Fruit fly (Drosophila melanogaster) whole organism, embryonic: ENCODE results near the gene Mtl.

ENCODE experiments used
- CG10462 ChIP-seq: fragments of 200-800 bp; sonication (Bioruptor generic); optimal IDR thresholded peaks from 2 replicates; lab custom pipeline; 2016; ENCODE audit warnings: missing biosample characterization, missing genetic modification characterization
- CG10959 ChIP-seq: fragments of 200-800 bp; sonication (Bioruptor generic); IDR thresholded peaks from 2 replicates; pipeline ENCODE4 v1.3.6; 2022; ENCODE audit warnings: missing biosample characterization, missing genetic modification characterization
- CG1233 ChIP-seq: fragments of 200-800 bp; sonication (Bioruptor generic); optimal IDR thresholded peaks from 4 replicates; lab custom pipeline; 2018; ENCODE audit warnings: missing biosample characterization, mild to moderate bottlenecking, missing genetic modification characterization
- CG12769 ChIP-seq: fragments of 200-800 bp; sonication (Bioruptor generic); optimal IDR thresholded peaks from 2 replicates; lab custom pipeline; 2019; ENCODE audit warnings: missing biosample characterization, mild to moderate bottlenecking, missing genetic modification characterization, moderate library complexity
- CG15696 ChIP-seq: fragments of 200-800 bp; sonication (Bioruptor generic); optimal IDR thresholded peaks from 2 replicates; lab custom pipeline; 2019; ENCODE audit warnings: missing biosample characterization, mild to moderate bottlenecking, missing genetic modification characterization, moderate library complexity
- CG16863 ChIP-seq: fragments of 200-800 bp; sonication (Bioruptor generic); optimal IDR thresholded peaks from 3 replicates; lab custom pipeline; 2016; ENCODE audit warnings: missing biosample characterization, missing genetic modification characterization
- CG17612 ChIP-seq: fragments of 200-800 bp; sonication (Bioruptor generic); IDR thresholded peaks from 2 replicates; pipeline ENCODE4 v1.3.6; 2022; ENCODE audit warnings: missing biosample characterization, missing genetic modification characterization
- CG18262 ChIP-seq: fragments of 200-800 bp; optimal IDR thresholded peaks from 3 replicates; lab custom pipeline; 2019; ENCODE audit warnings: missing biosample characterization, mild to moderate bottlenecking, missing genetic modification characterization, moderate library complexity
- CG1832 ChIP-seq: fragments of 200-800 bp; sonication (Bioruptor generic); optimal IDR thresholded peaks from 2 replicates; lab custom pipeline; 2017; ENCODE audit warnings: missing biosample characterization, mild to moderate bottlenecking, missing genetic modification characterization, inconsistent platforms
- CG2875 ChIP-seq: fragments of 200-800 bp; sonication (Bioruptor generic); optimal IDR thresholded peaks from 2 replicates; lab custom pipeline; 2017; ENCODE audit warnings: missing biosample characterization, mild to moderate bottlenecking, missing genetic modification characterization, missing genetic modification reagents
- CG30431 ChIP-seq: fragments of 200-800 bp; sonication (Bioruptor generic); optimal IDR thresholded peaks from 2 replicates; lab custom pipeline; 2017; ENCODE audit warnings: missing biosample characterization, missing genetic modification characterization
- CG31365 ChIP-seq: fragments of 200-800 bp; sonication (Bioruptor generic); optimal IDR thresholded peaks from 2 replicates; lab custom pipeline; 2018; ENCODE audit warnings: missing biosample characterization, mild to moderate bottlenecking, missing genetic modification characterization
- CG3407 ChIP-seq: fragments of 200-800 bp; sonication (Bioruptor generic); optimal IDR thresholded peaks from 2 replicates; lab custom pipeline; 2018; ENCODE audit warnings: missing biosample characterization, mild to moderate bottlenecking, missing genetic modification characterization
- CG7786 ChIP-seq: fragments of 200-800 bp; sonication (Bioruptor generic); optimal IDR thresholded peaks from 2 replicates; lab custom pipeline; 2016; ENCODE audit warnings: missing biosample characterization, missing genetic modification characterization
- CG8359 ChIP-seq: fragments of 200-800 bp; sonication (Bioruptor generic); optimal IDR thresholded peaks from 2 replicates; lab custom pipeline; 2017; ENCODE audit warnings: missing biosample characterization, mild to moderate bottlenecking, missing genetic modification characterization, borderline replicate concordance
- CG8944 ChIP-seq: fragments of 200-800 bp; sonication (Bioruptor generic); optimal IDR thresholded peaks from 3 replicates; lab custom pipeline; 2016; ENCODE audit warnings: missing biosample characterization, missing genetic modification characterization
- CoRest ChIP-seq: fragments of 200-800 bp; sonication (Bioruptor generic); optimal IDR thresholded peaks from 3 replicates; lab custom pipeline; 2018; ENCODE audit warnings: missing biosample characterization, mild to moderate bottlenecking, missing genetic modification characterization, moderate library complexity
- Dad ChIP-seq: fragments of 200-800 bp; sonication (Bioruptor generic); optimal IDR thresholded peaks from 3 replicates; lab custom pipeline; 2016; ENCODE audit warnings: missing biosample characterization, missing genetic modification characterization
- Dref ChIP-seq: fragments of 200-800 bp; sonication (Bioruptor generic); IDR thresholded peaks from 2 replicates; pipeline ENCODE4 v1.3.6; 2022; ENCODE audit warnings: missing biosample characterization, missing genetic modification characterization
- Ets65A ChIP-seq: fragments of 200-800 bp; sonication (Bioruptor generic); peaks from one replicate; lab custom pipeline; 2016; ENCODE audit warnings: missing biosample characterization, missing genetic modification characterization
- H2.0 ChIP-seq: fragments of 200-800 bp; sonication (Bioruptor generic); IDR thresholded peaks from 2 replicates; pipeline ENCODE4 v1.3.6; 2022; ENCODE audit warnings: missing biosample characterization, missing genetic modification characterization
- HmgZ ChIP-seq: fragments of 200-800 bp; sonication (Bioruptor generic); optimal IDR thresholded peaks from 2 replicates; lab custom pipeline; 2018; ENCODE audit warnings: missing biosample characterization, mild to moderate bottlenecking, missing genetic modification characterization
- Lim3 ChIP-seq: fragments of 200-800 bp; sonication (Bioruptor generic); IDR thresholded peaks from 2 replicates; pipeline ENCODE4 v1.3.6; 2022; ENCODE audit warnings: missing biosample characterization, missing genetic modification characterization
- Lpt ChIP-seq: fragments of >200 bp; optimal IDR thresholded peaks from 2 replicates; lab custom pipeline; 2018; ENCODE audit warnings: missing biosample characterization, missing genetic modification characterization
- Myb ChIP-seq: fragments of 200-800 bp; sonication (Bioruptor generic); optimal IDR thresholded peaks from 2 replicates; lab custom pipeline; 2016; ENCODE audit warnings: missing biosample characterization, missing genetic modification characterization
- Nf-YC ChIP-seq: fragments of 200-800 bp; optimal IDR thresholded peaks from 3 replicates; lab custom pipeline; 2019; ENCODE audit warnings: missing biosample characterization, mild to moderate bottlenecking, missing genetic modification characterization, moderate library complexity
- Optix ChIP-seq: fragments of 200-800 bp; sonication (Bioruptor generic); IDR thresholded peaks from 3 replicates; pipeline ENCODE4 v1.3.6; 2022; ENCODE audit warnings: missing biosample characterization, missing genetic modification characterization
- Ravus ChIP-seq: fragments of 200-800 bp; sonication (Bioruptor generic); IDR thresholded peaks from 2 replicates; pipeline ENCODE4 v1.3.6; 2022; ENCODE audit warnings: missing biosample characterization, missing genetic modification characterization
- Stat92E ChIP-seq, 3 experiments: fragments of >200 bp in 2 of 3; fragments of 200-800 bp in 1 of 3; sonication (Bioruptor generic) in 1 of 3; optimal IDR thresholded peaks; 2 replicates each; lab custom pipeline; 2017 to 2019; ENCODE audit warnings: missing biosample characterization in 3 of 3, missing genetic modification characterization in 3 of 3, mild to moderate bottlenecking in 1 of 3, moderate library complexity in 1 of 3
- Usf ChIP-seq: fragments of 200-800 bp; sonication (Bioruptor generic); optimal IDR thresholded peaks from 2 replicates; lab custom pipeline; 2017; ENCODE audit warnings: missing genotype, missing biosample characterization, missing genetic modification characterization
- chif ChIP-seq, 2 experiments: fragments of 200-800 bp; sonication (Bioruptor generic); optimal IDR thresholded peaks; 3 replicates each; lab custom pipeline; 2016; ENCODE audit warnings: missing biosample characterization in 2 of 2, missing genetic modification characterization in 2 of 2
- chm ChIP-seq: fragments of 200-800 bp; sonication (Bioruptor generic); IDR thresholded peaks from 2 replicates; pipeline ENCODE4 v1.3.6; 2022; ENCODE audit warnings: missing biosample characterization, missing genetic modification characterization
- dysf ChIP-seq: fragments of 200-800 bp; sonication (Bioruptor generic); IDR thresholded peaks from 3 replicates; pipeline ENCODE4 v1.3.6; 2022; ENCODE audit warnings: missing biosample characterization, missing genetic modification characterization
- ems ChIP-seq: fragments of 200-800 bp; sonication (Bioruptor generic); optimal IDR thresholded peaks from 3 replicates; lab custom pipeline; 2016; ENCODE audit warnings: missing biosample characterization, missing genetic modification characterization
- fd96Cb ChIP-seq: fragments of 200-800 bp; sonication (Bioruptor generic); optimal IDR thresholded peaks from 2 replicates; lab custom pipeline; 2018; ENCODE audit warnings: missing biosample characterization, mild to moderate bottlenecking, missing genetic modification characterization, moderate library complexity
- fru ChIP-seq: fragments of >200 bp; optimal IDR thresholded peaks from 2 replicates; lab custom pipeline; 2017
- fu2 ChIP-seq: fragments of 200-800 bp; sonication (Bioruptor generic); optimal IDR thresholded peaks from 2 replicates; lab custom pipeline; 2016; ENCODE audit warnings: missing biosample characterization, missing genetic modification characterization
- hb ChIP-seq: fragments of 200-800 bp; sonication (Bioruptor generic); IDR thresholded peaks from 3 replicates; pipeline ENCODE4 v1.3.6; 2022; ENCODE audit warnings: missing biosample characterization, missing genetic modification characterization; ENCODE audit not compliant: partially characterized antibody
- ind ChIP-seq: fragments of 200-800 bp; sonication (Bioruptor generic); optimal IDR thresholded peaks from 3 replicates; lab custom pipeline; 2016; ENCODE audit warnings: missing biosample characterization, missing genetic modification characterization
- lola ChIP-seq, 3 experiments: fragments of >200 bp in 2 of 3; fragments of 200-800 bp in 1 of 3; sonication (Bioruptor generic) in 1 of 3; optimal IDR thresholded peaks; 2 replicates each; lab custom pipeline; 2017 to 2019; ENCODE audit warnings: missing biosample characterization in 3 of 3, missing genetic modification characterization in 3 of 3, mild to moderate bottlenecking in 1 of 3, moderate library complexity in 1 of 3
- nau ChIP-seq: fragments of 200-800 bp; sonication (Bioruptor generic); optimal IDR thresholded peaks from 3 replicates; lab custom pipeline; 2017; ENCODE audit warnings: missing biosample characterization, mild to moderate bottlenecking, missing genetic modification characterization, missing genetic modification reagents
- oc ChIP-seq: fragments of 200-800 bp; sonication (Bioruptor generic); optimal IDR thresholded peaks from 2 replicates; lab custom pipeline; 2018; ENCODE audit warnings: missing biosample characterization, mild to moderate bottlenecking, missing genetic modification characterization, moderate library complexity
- pan ChIP-seq, 4 experiments: fragments of >200 bp in 3 of 4; fragments of 200-800 bp in 1 of 4; sonication (Bioruptor generic) in 1 of 4; optimal IDR thresholded peaks in 3 of 4; IDR thresholded peaks in 1 of 4; 2 replicates each; pipeline versions ENCODE4 v1.3.6 to Lab custom; 2017 to 2022; ENCODE audit warnings: missing biosample characterization in 2 of 4, missing genetic modification characterization in 2 of 4, mixed read lengths in 1 of 4
- psq ChIP-seq: fragments of 200-800 bp; sonication (Bioruptor generic); optimal IDR thresholded peaks from 2 replicates; lab custom pipeline; 2017; ENCODE audit warnings: missing biosample characterization, missing genetic modification characterization
- ranshi ChIP-seq: fragments of 200-800 bp; sonication (Bioruptor generic); IDR thresholded peaks from 2 replicates; pipeline ENCODE4 v1.3.6; 2022; ENCODE audit warnings: missing biosample characterization, missing genetic modification characterization
- scrt ChIP-seq: fragments of 200-800 bp; sonication (Bioruptor generic); optimal IDR thresholded peaks from 2 replicates; lab custom pipeline; 2018; ENCODE audit warnings: missing biosample characterization, mild to moderate bottlenecking, missing genetic modification characterization, moderate library complexity
- shn ChIP-seq: fragments of 200-800 bp; sonication (Bioruptor generic); optimal IDR thresholded peaks from 3 replicates; lab custom pipeline; 2016; ENCODE audit warnings: missing biosample characterization, missing genetic modification characterization
- tio ChIP-seq: fragments of 200-800 bp; sonication (Bioruptor generic); optimal IDR thresholded peaks from 2 replicates; lab custom pipeline; 2017; ENCODE audit warnings: missing biosample characterization, missing genetic modification characterization, inconsistent platforms
- toy ChIP-seq: fragments of 200-800 bp; sonication (Bioruptor generic); IDR thresholded peaks from 2 replicates; pipeline ENCODE4 v1.3.6; 2022; ENCODE audit warnings: missing biosample characterization, missing genetic modification characterization
- wdn ChIP-seq: fragments of 200-800 bp; sonication (Bioruptor generic); IDR thresholded peaks from 2 replicates; pipeline ENCODE4 v1.3.6; 2022; ENCODE audit warnings: missing biosample characterization, missing genetic modification characterization

Mtl gene

DNA sequence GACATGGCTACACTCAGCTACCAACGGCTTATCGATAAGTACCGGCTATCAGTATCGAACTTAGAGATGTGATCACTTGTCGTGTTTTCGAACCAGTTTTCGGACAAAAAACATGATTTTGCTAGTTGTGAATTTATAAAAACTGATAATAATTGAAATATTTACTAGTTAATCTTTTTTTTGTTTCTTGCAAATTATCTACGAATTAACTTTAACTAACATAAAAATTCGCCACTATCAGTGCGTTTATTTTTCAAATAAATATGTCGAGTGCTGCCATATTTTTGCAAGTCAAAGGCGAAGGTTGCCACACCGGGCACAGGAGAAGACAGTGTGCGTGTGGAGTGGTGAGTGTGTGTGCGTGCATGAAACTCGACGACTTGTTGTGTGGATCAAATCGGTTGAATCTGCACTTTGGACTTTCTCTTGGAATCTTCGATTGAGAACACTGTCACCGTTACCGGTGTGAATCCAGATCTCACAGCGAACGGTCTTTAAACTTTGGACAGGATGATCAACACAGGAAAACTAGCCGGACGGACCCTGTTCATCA lies 41.0 kb downstream of the Mtl start, which contains the start of gene Hsdl2 (continued):
- no peak for TF ChIP-seq Lim3 (GFP tag; lab: Robert Waterston, UW)
- peak; percentile 6 for TF ChIP-seq CG16863 (GFP tag; lab: Kevin White, UChicago)
- no peak for TF ChIP-seq dysf
- peak; percentile 15 for TF ChIP-seq Dad
- TF ChIP-seq Lpt (GFP tag; lab: Kevin White, UChicago), result no peak
- TF ChIP-seq lola (GFP tag; optimal IDR thresholded peaks at IDR 0.05; lab: Kevin White, UChicago), result no peak
- no peak for TF ChIP-seq psq (GFP tag; lab: Kevin White, UChicago)
- no peak for TF ChIP-seq fu2
- TF ChIP-seq CG3407 (GFP tag; lab: Kevin White, UChicago), result no peak
- TF ChIP-seq Ravus (GFP tag; lab: Robert Waterston, UW), result no peak
- no peak for TF ChIP-seq Stat92E (GFP tag; optimal IDR thresholded peaks at IDR 0.05; lab: Kevin White, UChicago)
- TF ChIP-seq chif (GFP tag; optimal IDR thresholded peaks at IDR 0.05; lab: Kevin White, UChicago), result peak in 1 of 2 experiments; percentile 1
- TF ChIP-seq CG1832 (GFP tag; lab: Kevin White, UChicago), result no peak
- no peak for TF ChIP-seq H2.0 (GFP tag; lab: Robert Waterston, UW)
- no peak for TF ChIP-seq toy (GFP tag; lab: Robert Waterston, UW)
- TF ChIP-seq wdn (GFP tag; lab: Robert Waterston, UW), result no peak
- TF ChIP-seq CG8944 (GFP tag; lab: Kevin White, UChicago), result peak; percentile 4
- no peak for TF ChIP-seq oc (tag; lab: Kevin White, UChicago)
- TF ChIP-seq chm (GFP tag; lab: Robert Waterston, UW), result peak; percentile 21; the same call in 1 of the 2 replicates
- no peak for TF ChIP-seq fd96Cb (tag; lab: Kevin White, UChicago)
- no peak for TF ChIP-seq scrt (GFP tag; lab: Kevin White, UChicago)
- TF ChIP-seq nau, result no peak
- no peak for TF ChIP-seq CG18262
- no peak for TF ChIP-seq Optix (GFP tag; lab: Robert Waterston, UW)
- TF ChIP-seq Usf, result no peak
- TF ChIP-seq CG15696 (tag; lab: Kevin White, UChicago), result no peak
- TF ChIP-seq CoRest (tag; lab: Kevin White, UChicago), result peak; percentile 67
- no peak for TF ChIP-seq CG10959
- no peak for TF ChIP-seq CG31365 (tag; lab: Kevin White, UChicago)
- no peak for TF ChIP-seq CG2875 (GFP tag; lab: Kevin White, UChicago)
- peak; percentile 84 for TF ChIP-seq HmgZ (tag; lab: Kevin White, UChicago)
- TF ChIP-seq tio (GFP tag; lab: Kevin White, UChicago), result no peak
- TF ChIP-seq pan (optimal IDR thresholded peaks at IDR 0.05; lab: Kevin White, UChicago), result no peak
- peak in 1 of 2 experiments; percentile 54 for TF ChIP-seq pan (GFP tag; optimal IDR thresholded peaks at IDR 0.05 in 1 of 2, IDR thresholded peaks at IDR 0.05 in 1 of 2)
- TF ChIP-seq CG12769, result no peak
- no peak for TF ChIP-seq Nf-YC (tag; lab: Kevin White, UChicago)
- no peak for TF ChIP-seq CG8359 (GFP tag; lab: Kevin White, UChicago)
- no peak for TF ChIP-seq Ets65A (GFP tag; lab: Kevin White, UChicago)
- no peak for TF ChIP-seq shn (GFP tag; lab: Kevin White, UChicago)
- TF ChIP-seq ems (GFP tag; lab: Kevin White, UChicago), result peak; percentile 16
- peak; percentile 78 for TF ChIP-seq Dref (GFP tag; lab: Robert Waterston, UW)
- TF ChIP-seq CG7786 (GFP tag; lab: Kevin White, UChicago), result peak; percentile 7
- TF ChIP-seq CG17612 (GFP tag; lab: Robert Waterston, UW), result no peak
- TF ChIP-seq Myb (GFP tag; lab: Kevin White, UChicago), result peak; percentile 74
- no peak for TF ChIP-seq CG30431 (GFP tag; lab: Kevin White, UChicago)
- peak; percentile 55 for TF ChIP-seq ind (GFP tag; lab: Kevin White, UChicago)
- peak; percentile 53; the same call in 1 of the 3 replicates for TF ChIP-seq hb (GFP tag; lab: Robert Waterston, UW)
- TF ChIP-seq CG1233 (GFP tag; lab: Kevin White, UChicago), result no peak
- TF ChIP-seq CG10462 (GFP tag; lab: Kevin White, UChicago), result no peak
- no peak for TF ChIP-seq fru (lab: Kevin White, UChicago)
- no peak for TF ChIP-seq ranshi (GFP tag; lab: Robert Waterston, UW)
